Comparison of ENCODE assay signal across 2 worm cellular contexts in the genomic region with DNA sequence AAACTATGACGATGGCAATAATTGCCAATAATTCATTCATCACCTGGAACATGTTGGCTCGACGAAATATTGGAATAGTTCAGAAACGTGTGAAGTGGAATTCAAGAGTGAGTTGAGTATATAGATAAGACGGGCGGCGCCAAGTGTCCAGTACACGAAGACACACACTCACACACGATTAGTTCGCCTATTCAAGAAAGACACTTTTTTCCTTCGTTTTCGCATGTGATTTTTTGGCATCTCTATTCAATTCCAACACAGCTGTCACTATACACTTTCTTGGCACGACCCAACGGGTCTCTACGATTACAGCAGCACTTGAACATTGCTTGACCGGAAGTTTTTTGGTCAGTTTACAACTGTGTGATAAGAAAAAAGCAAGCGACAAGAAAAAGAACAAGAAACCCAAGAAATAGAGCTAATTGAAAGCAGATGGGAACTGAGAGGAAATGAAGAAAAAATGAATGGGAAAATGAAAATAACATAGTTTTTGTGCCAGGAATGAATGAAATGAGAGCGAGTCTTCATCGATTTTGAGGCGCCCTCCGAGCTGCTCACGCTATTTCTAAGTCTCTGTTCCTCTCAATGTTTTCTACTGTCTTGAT.
TF ChIP-seq lines count a peak whose summit lies in the region.

A gene (minus strand): TSS at position 224 of the 605 bp plus-strand sequence.

TF ChIP-seq in whole organism, L1 larva, 84 proteins besides CTCF, POLR2A, EP300 and RAD21 (continued from another document):
- no peak for TF ChIP-seq efl-1 (optimal IDR thresholded peaks at IDR 0.05; lab: Kevin White, UChicago)
- peak in 1 of 2 experiments; percentile 82 for TF ChIP-seq efl-1 (GFP tag; optimal IDR thresholded peaks at IDR 0.05 in 1 of 2; lab: Kevin White, UChicago)
- TF ChIP-seq blmp-1 (tag; optimal IDR thresholded peaks at IDR 0.05; lab: Kevin White, UChicago), result no peak
- no peak for TF ChIP-seq aha-1 (tag; optimal IDR thresholded peaks at IDR 0.05; lab: Kevin White, UChicago)
- no peak for TF ChIP-seq tlp-1 (tag; optimal IDR thresholded peaks at IDR 0.05; lab: Kevin White, UChicago)
- TF ChIP-seq fkh-4 (tag; optimal IDR thresholded peaks at IDR 0.05; lab: Kevin White, UChicago; ENCODE audit: borderline replicate concordance), result peak; percentile 23
- TF ChIP-seq alr-1 (tag; optimal IDR thresholded peaks at IDR 0.05; lab: Kevin White, UChicago; ENCODE audit: borderline replicate concordance), result no peak
- TF ChIP-seq skn-1 (tag; optimal IDR thresholded peaks at IDR 0.05; lab: Kevin White, UChicago), result no peak
- no peak for TF ChIP-seq ceh-8 (GFP tag; optimal IDR thresholded peaks at IDR 0.05; lab: Kevin White, UChicago)
- TF ChIP-seq aly-2 (tag; optimal IDR thresholded peaks at IDR 0.05; lab: Kevin White, UChicago), result no peak
- TF ChIP-seq dsc-1 (tag; optimal IDR thresholded peaks at IDR 0.05; lab: Kevin White, UChicago), result peak; percentile 88
- TF ChIP-seq nhr-76 (tag; optimal IDR thresholded peaks at IDR 0.05; lab: Kevin White, UChicago), result no peak
- TF ChIP-seq rnt-1 (tag; optimal IDR thresholded peaks at IDR 0.05; lab: Kevin White, UChicago), result no peak
- TF ChIP-seq tbx-2 (tag; optimal IDR thresholded peaks at IDR 0.05; lab: Kevin White, UChicago), result no peak
- TF ChIP-seq nhr-71 (tag; optimal IDR thresholded peaks at IDR 0.05; lab: Kevin White, UChicago), result peak; percentile 10
- TF ChIP-seq egl-13 (tag; optimal IDR thresholded peaks at IDR 0.05; lab: Kevin White, UChicago), result no peak
- TF ChIP-seq fos-1 (tag; optimal IDR thresholded peaks at IDR 0.05; lab: Kevin White, UChicago), result no peak

TF ChIP-seq in whole organism, L4 larva, 104 proteins besides CTCF, POLR2A, EP300 and RAD21 (continued from another document):
- TF ChIP-seq dpl-1 (GFP tag; optimal IDR thresholded peaks at IDR 0.05; lab: Kevin White, UChicago) (no peak), daf-12 (tag; optimal IDR thresholded peaks at IDR 0.05; lab: Kevin White, UChicago) (no peak), dmd-8 (GFP tag; IDR thresholded peaks at IDR 0.05; lab: Robert Waterston, UW) (no peak), nhr-28 (tag; optimal IDR thresholded peaks at IDR 0.05; lab: Kevin White, UChicago) (peak; percentile 50), daf-16 (GFP tag; optimal IDR thresholded peaks at IDR 0.05; lab: Kevin White, UChicago) (no peak), daf-16 (tag; optimal IDR thresholded peaks at IDR 0.05; lab: Kevin White, UChicago) (peak; percentile 10), lin-15B (tag; optimal IDR thresholded peaks at IDR 0.05; lab: Kevin White, UChicago) (no peak), fkh-10 (GFP tag; optimal IDR thresholded peaks at IDR 0.05; lab: Kevin White, UChicago) (peak; percentile 23), mdt-29 (GFP tag; IDR thresholded peaks at IDR 0.05; lab: Robert Waterston, UW) (peak; percentile 23; the same call in 1 of the 2 replicates)
